Worm (Caenorhabditis elegans) whole organism, L2 larva: ENCODE results near the gene grld-1.

Source experiments
- C34F6.9 ChIP-seq: fragments of 150-350 bp; optimal IDR thresholded peaks from 2 replicates; lab custom pipeline; 2014; ENCODE audit warnings: missing biosample characterization, missing genetic modification characterization
- F13H6.1 ChIP-seq: sonication (generic microtip); optimal IDR thresholded peaks from 2 replicates; lab custom pipeline; 2016; ENCODE audit warnings: missing genetic modification characterization, missing compliant biosample characterization
- R02D3.7 ChIP-seq: fragments of 150-350 bp; optimal IDR thresholded peaks from 2 replicates; lab custom pipeline; 2014; ENCODE audit warnings: missing biosample characterization, missing genetic modification characterization
- Y55F3AM.14 ChIP-seq: fragments of 200-800 bp; sonication (Bioruptor generic); optimal IDR thresholded peaks from 2 replicates; lab custom pipeline; 2018; ENCODE audit warnings: mild to moderate bottlenecking, missing genetic modification characterization, missing compliant biosample characterization
- alr-1 ChIP-seq: fragments of 150-350 bp; optimal IDR thresholded peaks from 2 replicates; lab custom pipeline; 2014; ENCODE audit warnings: missing biosample characterization, missing genetic modification characterization
- aly-2 ChIP-seq: fragments of 150-350 bp; optimal IDR thresholded peaks from 2 replicates; lab custom pipeline; 2014; ENCODE audit warnings: missing biosample characterization, missing genetic modification characterization
- blmp-1 ChIP-seq: sonication (generic microtip); optimal IDR thresholded peaks from 2 replicates; lab custom pipeline; 2017; ENCODE audit warnings: missing genetic modification characterization, mild to moderate bottlenecking, missing compliant biosample characterization, antibody characterized with exemption, moderate library complexity; ENCODE audit not compliant: insufficient read depth
- ceh-16 ChIP-seq: fragments of 150-350 bp; optimal IDR thresholded peaks from 2 replicates; lab custom pipeline; 2014; ENCODE audit warnings: missing biosample characterization, missing genetic modification characterization
- dmd-4 ChIP-seq: sonication (generic microtip); optimal IDR thresholded peaks from 2 replicates; lab custom pipeline; 2017; ENCODE audit warnings: missing biosample characterization, missing genetic modification characterization
- egl-27 ChIP-seq: sonication (generic microtip); optimal IDR thresholded peaks from 3 replicates; lab custom pipeline; 2017; ENCODE audit warnings: missing biosample characterization, missing genetic modification reagents, missing genetic modification characterization
- fos-1 ChIP-seq: fragments of 150-350 bp; optimal IDR thresholded peaks from 2 replicates; lab custom pipeline; 2014; ENCODE audit warnings: missing biosample characterization, missing genetic modification characterization
- gmeb-1 ChIP-seq: fragments of 150-350 bp; optimal IDR thresholded peaks from 2 replicates; lab custom pipeline; 2014; ENCODE audit warnings: missing biosample characterization, missing genetic modification characterization
- lin-11 ChIP-seq: fragments of 150-350 bp; sonication (generic microtip); optimal IDR thresholded peaks from 2 replicates; lab custom pipeline; 2014; ENCODE audit warnings: missing biosample characterization, missing genetic modification characterization, inconsistent platforms, mixed read lengths
- lin-39 ChIP-seq: fragments of 150-350 bp; optimal IDR thresholded peaks from 2 replicates; lab custom pipeline; 2014; ENCODE audit warnings: missing biosample characterization, missing genetic modification reagents, missing genetic modification characterization
- lsy-2 ChIP-seq, 2 experiments: fragments of 150-350 bp in 1 of 2; sonication (generic microtip) in 1 of 2; optimal IDR thresholded peaks; 2 replicates each; lab custom pipeline; 2014 to 2017; ENCODE audit warnings: missing biosample characterization in 2 of 2, missing genetic modification characterization in 2 of 2
- mbf-1 ChIP-seq: sonication (generic microtip); optimal IDR thresholded peaks from 2 replicates; lab custom pipeline; 2017; ENCODE audit warnings: missing biosample characterization, missing genetic modification characterization
- mdl-1 ChIP-seq, 2 experiments: fragments of 150-350 bp in 1 of 2; sonication (generic microtip) in 1 of 2; optimal IDR thresholded peaks; 2 replicates each; lab custom pipeline; 2017; ENCODE audit warnings: missing biosample characterization in 2 of 2, missing genetic modification characterization in 2 of 2
- nhr-10 ChIP-seq: sonication (generic microtip); optimal IDR thresholded peaks from 2 replicates; lab custom pipeline; 2017; ENCODE audit warnings: missing biosample characterization, missing genetic modification characterization
- nhr-129 ChIP-seq: fragments of 150-350 bp; optimal IDR thresholded peaks from 2 replicates; lab custom pipeline; 2014; ENCODE audit warnings: missing biosample characterization, missing genetic modification characterization
- nhr-21 ChIP-seq: fragments of 150-350 bp; optimal IDR thresholded peaks from 2 replicates; lab custom pipeline; 2014; ENCODE audit warnings: missing biosample characterization, missing genetic modification characterization
- nhr-237 ChIP-seq: fragments of 150-350 bp; optimal IDR thresholded peaks from 2 replicates; lab custom pipeline; 2014; ENCODE audit warnings: missing biosample characterization, missing genetic modification characterization
- nhr-6 ChIP-seq: fragments of 150-350 bp; optimal IDR thresholded peaks from 2 replicates; lab custom pipeline; 2014; ENCODE audit warnings: missing biosample characterization, missing genetic modification characterization
- nhr-77 ChIP-seq: fragments of 150-350 bp; optimal IDR thresholded peaks from 2 replicates; lab custom pipeline; 2014; ENCODE audit warnings: missing biosample characterization, missing genetic modification characterization
- peb-1 ChIP-seq: fragments of 150-350 bp; optimal IDR thresholded peaks from 2 replicates; lab custom pipeline; 2014; ENCODE audit warnings: missing biosample characterization, missing genetic modification characterization
- sem-4 ChIP-seq: fragments of 150-350 bp; optimal IDR thresholded peaks from 2 replicates; lab custom pipeline; 2014; ENCODE audit warnings: missing biosample characterization, missing genetic modification reagents, missing genetic modification characterization
- sma-3 ChIP-seq: sonication (generic microtip); optimal IDR thresholded peaks from 2 replicates; lab custom pipeline; 2016; ENCODE audit warnings: missing genetic modification reagents, missing genetic modification characterization, missing compliant biosample characterization
- sma-9 ChIP-seq, 2 experiments: fragments of 150-350 bp in 1 of 2; sonication (generic microtip) in 1 of 2; optimal IDR thresholded peaks; 2 replicates each; lab custom pipeline; 2014 to 2016; ENCODE audit warnings: missing genetic modification characterization in 2 of 2, mild to moderate bottlenecking in 1 of 2, missing biosample characterization in 1 of 2, missing compliant biosample characterization in 1 of 2, missing genetic modification reagents in 1 of 2, moderate library complexity in 1 of 2
- snpc-4 ChIP-seq: fragments of 150-350 bp; optimal IDR thresholded peaks from 2 replicates; lab custom pipeline; 2014; ENCODE audit warnings: missing biosample characterization, missing genetic modification characterization
- unc-39 ChIP-seq: fragments of 150-350 bp; optimal IDR thresholded peaks from 2 replicates; lab custom pipeline; 2014; ENCODE audit warnings: missing biosample characterization, missing genetic modification characterization
- unc-55 ChIP-seq: fragments of 150-350 bp; sonication (generic microtip); optimal IDR thresholded peaks from 3 replicates; lab custom pipeline; 2014; ENCODE audit warnings: missing biosample characterization, missing genetic modification reagents, missing genetic modification characterization
- ztf-1 ChIP-seq: fragments of 200-800 bp; sonication (Bioruptor generic); conservative IDR thresholded peaks from 2 replicates; pipeline ENCODE4 v1.3.6; 2022; ENCODE audit warnings: missing genetic modification characterization, missing compliant biosample characterization
- ztf-11 ChIP-seq: sonication (generic microtip); optimal IDR thresholded peaks from 2 replicates; lab custom pipeline; 2017; ENCODE audit warnings: missing biosample characterization, missing genetic modification characterization

Gene grld-1

DNA sequence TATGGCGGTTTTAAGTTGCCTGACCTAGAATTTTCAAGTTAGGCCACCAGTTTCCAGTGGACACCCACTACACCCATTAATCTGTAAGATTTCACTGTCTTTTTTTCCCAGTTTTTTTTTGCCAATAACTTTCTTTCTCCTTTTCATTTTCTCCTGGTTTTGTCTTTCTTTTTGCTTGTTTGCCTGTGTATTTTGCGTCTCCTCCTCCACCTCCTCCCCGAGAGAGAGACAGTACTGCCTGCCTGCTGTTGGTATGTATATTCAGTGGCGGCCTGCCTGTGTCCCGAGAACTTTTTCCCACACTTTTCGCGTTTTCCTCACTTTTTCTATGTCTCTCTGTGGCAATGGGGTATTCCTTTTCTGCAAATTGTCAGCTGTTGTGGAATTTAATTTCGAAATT, 44.3 kb downstream of the grld-1 start:
- no peak for TF ChIP-seq lin-39 (tag; lab: Kevin White, UChicago)
- no peak for TF ChIP-seq dmd-4

DNA sequence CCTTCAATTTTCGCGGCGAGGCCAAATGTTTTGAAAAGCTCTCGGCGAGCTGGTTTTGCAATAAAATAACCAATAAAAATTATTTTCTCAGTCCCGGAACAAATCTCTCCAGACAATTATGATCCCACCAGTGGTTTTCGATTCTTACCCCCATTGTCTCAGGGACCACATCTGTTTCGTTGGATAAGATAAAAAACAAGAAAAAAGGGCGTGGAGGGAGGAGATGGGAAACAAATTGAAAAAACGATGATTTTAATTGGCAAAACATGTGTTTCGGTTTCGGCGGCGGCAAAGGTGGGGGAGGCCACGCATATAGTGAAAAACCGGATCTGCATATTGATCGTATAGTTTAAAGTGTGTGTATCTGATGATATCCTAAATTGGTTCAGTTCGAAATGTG, 44.8 kb downstream of the grld-1 start:
- TF ChIP-seq snpc-4 (tag; lab: Kevin White, UChicago), result no peak
- TF ChIP-seq mbf-1 (tag; lab: Kevin White, UChicago), result no peak
- no peak for TF ChIP-seq unc-55
- TF ChIP-seq aly-2 (tag; lab: Kevin White, UChicago), result no peak
- no peak for TF ChIP-seq ztf-11
- TF ChIP-seq egl-27 (tag; lab: Kevin White, UChicago), result no peak
- no peak for TF ChIP-seq nhr-21 (tag; lab: Kevin White, UChicago)
- TF ChIP-seq fos-1 (tag; lab: Kevin White, UChicago), result no peak
- TF ChIP-seq gmeb-1 (tag; lab: Kevin White, UChicago), result no peak
- TF ChIP-seq, all 48 proteins: peak for 0

DNA sequence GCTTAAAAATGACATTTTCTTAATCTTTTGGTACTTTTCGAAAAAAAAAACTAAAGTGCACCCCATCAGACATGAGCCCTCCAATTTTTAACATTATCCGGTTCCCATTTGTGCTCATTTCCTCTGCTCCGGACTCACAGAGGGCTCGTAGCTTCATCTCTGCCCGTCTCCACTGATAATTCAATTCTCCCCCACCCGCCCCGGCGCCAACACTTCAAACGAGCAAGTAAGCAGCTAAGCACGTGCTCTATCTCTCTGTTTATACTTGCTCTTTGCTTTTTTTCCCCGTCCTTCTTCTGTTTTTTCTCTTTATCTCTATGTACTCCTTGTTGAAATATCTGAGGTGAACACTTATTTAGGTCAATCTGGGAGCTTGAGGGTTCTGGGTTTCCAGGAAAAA, 46.5 kb downstream of the grld-1 start, which contains the start of gene T05C7.9:
T05C7.9 (plus strand) TSS at position 72 of the 400 bp plus-strand sequence.
- TF ChIP-seq R02D3.7 (tag; lab: Kevin White, UChicago) (no peak), lsy-2 (tag; optimal IDR thresholded peaks at IDR 0.05; lab: Kevin White, UChicago) (no peak), sma-9 (GFP tag; optimal IDR thresholded peaks at IDR 0.05; lab: Kevin White, UChicago) (peak; percentile 35), sma-9 (tag; optimal IDR thresholded peaks at IDR 0.05; lab: Kevin White, UChicago) (no peak), F13H6.1 (tag; lab: Kevin White, UChicago) (peak; percentile 47), C34F6.9 (tag; lab: Kevin White, UChicago) (peak; percentile 37), nhr-237 (tag; lab: Kevin White, UChicago) (no peak), mdl-1 (tag; optimal IDR thresholded peaks at IDR 0.05; lab: Kevin White, UChicago) (peak in 1 of 2 experiments; percentile 4), nhr-129 (tag; lab: Kevin White, UChicago) (peak; percentile 32)

DNA sequence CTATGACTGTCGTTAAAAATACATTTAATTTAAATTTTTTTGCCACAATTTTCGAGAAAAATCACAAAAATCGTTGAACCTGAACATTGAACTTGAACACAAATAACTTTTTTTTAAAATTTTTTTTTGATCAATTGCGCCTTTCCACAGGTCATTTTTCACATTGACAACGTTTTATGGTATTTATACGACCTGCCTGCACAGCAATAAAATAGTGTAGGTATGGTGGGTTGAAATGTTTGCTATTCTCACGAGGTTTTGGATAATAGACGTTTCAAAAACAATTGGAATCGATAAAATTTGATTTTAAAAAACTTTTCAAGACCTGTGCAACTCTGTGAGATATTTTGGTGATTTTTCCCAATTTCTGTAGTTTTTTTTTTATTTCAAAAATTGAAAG, 47.5 kb downstream of the grld-1 start:
- TF ChIP-seq blmp-1 (tag; lab: Kevin White, UChicago) (no peak), egl-27 (tag; lab: Kevin White, UChicago) (no peak), nhr-6 (no peak), mbf-1 (tag; lab: Kevin White, UChicago) (no peak), C34F6.9 (tag; lab: Kevin White, UChicago) (no peak), Y55F3AM.14 (GFP tag; lab: Kevin White, UChicago) (no peak), ztf-1 (GFP tag; lab: Robert Waterston, UW) (no peak), unc-39 (tag; lab: Kevin White, UChicago) (no peak), dmd-4 (no peak), nhr-10 (no peak), nhr-77 (no peak), ceh-16 (tag; lab: Kevin White, UChicago) (no peak), F13H6.1 (tag; lab: Kevin White, UChicago) (no peak), ztf-11 (no peak), sma-3 (GFP tag; lab: Kevin White, UChicago) (no peak)

DNA sequence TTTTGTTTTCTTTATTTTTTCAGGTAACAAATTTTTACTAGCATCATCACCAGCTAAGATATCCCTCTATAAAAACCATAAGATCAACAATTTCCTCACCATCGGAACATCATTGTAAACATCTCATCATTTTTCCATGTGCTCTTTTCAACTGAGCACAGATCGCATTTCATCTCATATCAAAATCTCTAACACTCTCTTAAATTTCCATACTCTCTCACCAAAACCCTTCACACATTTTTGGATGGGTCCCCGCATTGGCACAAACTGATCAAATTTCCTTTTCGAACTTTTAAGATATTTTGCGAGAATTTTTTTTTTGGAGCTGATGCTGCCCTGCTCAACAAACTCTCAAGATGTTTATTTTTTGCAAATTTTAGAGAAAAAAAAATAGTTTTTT, 48.3 kb downstream of the grld-1 start:
- TF ChIP-seq lin-11 (tag; lab: Kevin White, UChicago), result no peak
- TF ChIP-seq peb-1 (tag; lab: Kevin White, UChicago), result no peak
- TF ChIP-seq egl-27 (tag; lab: Kevin White, UChicago), result no peak
- no peak for TF ChIP-seq sma-9 (GFP tag; optimal IDR thresholded peaks at IDR 0.05; lab: Kevin White, UChicago)
- TF ChIP-seq sma-9 (tag; optimal IDR thresholded peaks at IDR 0.05; lab: Kevin White, UChicago), result no peak
- TF ChIP-seq mbf-1 (tag; lab: Kevin White, UChicago), result no peak
- TF ChIP-seq dmd-4, result no peak
- no peak for TF ChIP-seq C34F6.9 (tag; lab: Kevin White, UChicago)
- TF ChIP-seq sma-3 (GFP tag; lab: Kevin White, UChicago), result no peak
- TF ChIP-seq unc-39 (tag; lab: Kevin White, UChicago), result no peak
- TF ChIP-seq ztf-11, result no peak
- no peak for TF ChIP-seq sem-4 (tag; lab: Kevin White, UChicago)

DNA sequence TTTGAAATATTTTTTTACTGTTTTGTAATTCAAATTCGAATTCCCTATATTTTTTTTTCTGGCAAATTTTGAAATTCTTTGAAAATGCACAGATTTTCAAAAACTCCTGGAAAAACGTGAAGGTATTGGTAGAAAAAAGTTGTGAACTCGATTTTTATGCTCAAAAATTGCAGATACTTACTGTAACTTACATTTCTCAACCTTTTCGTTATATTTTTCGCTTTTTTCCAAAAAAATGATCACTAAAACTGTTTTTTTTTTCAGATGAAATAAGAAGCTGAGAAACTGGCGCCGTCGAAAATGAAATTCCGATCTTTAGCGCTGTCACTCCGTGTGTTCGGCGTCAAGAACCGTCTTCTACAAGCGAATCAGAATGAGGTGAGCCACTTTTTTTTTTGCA, 49.7 kb downstream of the grld-1 start, which contains the start of gene T05C7.8:
T05C7.8 (plus strand) TSS at position 301 of the 400 bp plus-strand sequence.
- no peak for TF ChIP-seq C34F6.9 (tag; lab: Kevin White, UChicago)
- TF ChIP-seq mbf-1 (tag; lab: Kevin White, UChicago), result no peak
- no peak for TF ChIP-seq nhr-10
- TF ChIP-seq alr-1, result no peak
- TF ChIP-seq, all 48 proteins: peak for 0
